Worm (Caenorhabditis elegans) whole organism, L2 larva: ENCODE results near the gene gei-6.

Experiments
- R02D3.7 ChIP-seq: fragments of 150-350 bp; optimal IDR thresholded peaks from 2 replicates; lab custom pipeline; 2014; ENCODE audit warnings: missing biosample characterization, missing genetic modification characterization
- Y55F3AM.14 ChIP-seq: fragments of 200-800 bp; sonication (Bioruptor generic); optimal IDR thresholded peaks from 2 replicates; lab custom pipeline; 2018; ENCODE audit warnings: mild to moderate bottlenecking, missing genetic modification characterization, missing compliant biosample characterization
- ZK546.5 ChIP-seq: sonication (generic microtip); optimal IDR thresholded peaks from 2 replicates; lab custom pipeline; 2017; ENCODE audit warnings: missing biosample characterization, missing genetic modification characterization
- alr-1 ChIP-seq: fragments of 150-350 bp; optimal IDR thresholded peaks from 2 replicates; lab custom pipeline; 2014; ENCODE audit warnings: missing biosample characterization, missing genetic modification characterization
- aly-2 ChIP-seq: fragments of 150-350 bp; optimal IDR thresholded peaks from 2 replicates; lab custom pipeline; 2014; ENCODE audit warnings: missing biosample characterization, missing genetic modification characterization
- ama-1 ChIP-seq: fragments of 150-350 bp; optimal IDR thresholded peaks from 2 replicates; lab custom pipeline; 2018; ENCODE audit warnings: inconsistent platforms
- blmp-1 ChIP-seq: sonication (generic microtip); optimal IDR thresholded peaks from 2 replicates; lab custom pipeline; 2017; ENCODE audit warnings: missing genetic modification characterization, mild to moderate bottlenecking, missing compliant biosample characterization, antibody characterized with exemption, moderate library complexity; ENCODE audit not compliant: insufficient read depth
- ceh-16 ChIP-seq: fragments of 150-350 bp; optimal IDR thresholded peaks from 2 replicates; lab custom pipeline; 2014; ENCODE audit warnings: missing biosample characterization, missing genetic modification characterization
- ceh-82 ChIP-seq: fragments of 150-350 bp; optimal IDR thresholded peaks from 2 replicates; lab custom pipeline; 2014; ENCODE audit warnings: missing biosample characterization, missing genetic modification characterization
- crh-2 ChIP-seq: sonication (generic microtip); optimal IDR thresholded peaks from 2 replicates; lab custom pipeline; 2017; ENCODE audit warnings: missing biosample characterization, missing genetic modification characterization
- dmd-4 ChIP-seq: sonication (generic microtip); optimal IDR thresholded peaks from 2 replicates; lab custom pipeline; 2017; ENCODE audit warnings: missing biosample characterization, missing genetic modification characterization
- egl-27 ChIP-seq: sonication (generic microtip); optimal IDR thresholded peaks from 3 replicates; lab custom pipeline; 2017; ENCODE audit warnings: missing biosample characterization, missing genetic modification reagents, missing genetic modification characterization
- elt-1 ChIP-seq: fragments of 150-350 bp; optimal IDR thresholded peaks from 2 replicates; lab custom pipeline; 2014; ENCODE audit warnings: missing biosample characterization, missing genetic modification characterization
- elt-3 ChIP-seq: sonication (generic microtip); optimal IDR thresholded peaks from 2 replicates; lab custom pipeline; 2017; ENCODE audit warnings: missing biosample characterization, missing genetic modification characterization
- fos-1 ChIP-seq: fragments of 150-350 bp; optimal IDR thresholded peaks from 2 replicates; lab custom pipeline; 2014; ENCODE audit warnings: missing biosample characterization, missing genetic modification characterization
- gmeb-1 ChIP-seq: fragments of 150-350 bp; optimal IDR thresholded peaks from 2 replicates; lab custom pipeline; 2014; ENCODE audit warnings: missing biosample characterization, missing genetic modification characterization
- lin-11 ChIP-seq: fragments of 150-350 bp; sonication (generic microtip); optimal IDR thresholded peaks from 2 replicates; lab custom pipeline; 2014; ENCODE audit warnings: missing biosample characterization, missing genetic modification characterization, inconsistent platforms, mixed read lengths
- lin-13 ChIP-seq: fragments of 150-350 bp; optimal IDR thresholded peaks from 2 replicates; lab custom pipeline; 2014; ENCODE audit warnings: missing biosample characterization, missing genetic modification reagents, missing genetic modification characterization
- lin-39 ChIP-seq: fragments of 150-350 bp; optimal IDR thresholded peaks from 2 replicates; lab custom pipeline; 2014; ENCODE audit warnings: missing biosample characterization, missing genetic modification reagents, missing genetic modification characterization
- lsy-2 ChIP-seq, 2 experiments: fragments of 150-350 bp in 1 of 2; sonication (generic microtip) in 1 of 2; optimal IDR thresholded peaks; 2 replicates each; lab custom pipeline; 2014 to 2017; ENCODE audit warnings: missing biosample characterization in 2 of 2, missing genetic modification characterization in 2 of 2
- mab-5 ChIP-seq: fragments of 150-350 bp; optimal IDR thresholded peaks from 2 replicates; lab custom pipeline; 2014; ENCODE audit warnings: missing biosample characterization, missing genetic modification characterization
- mbf-1 ChIP-seq: sonication (generic microtip); optimal IDR thresholded peaks from 2 replicates; lab custom pipeline; 2017; ENCODE audit warnings: missing biosample characterization, missing genetic modification characterization
- mdl-1 ChIP-seq, 2 experiments: fragments of 150-350 bp in 1 of 2; sonication (generic microtip) in 1 of 2; optimal IDR thresholded peaks; 2 replicates each; lab custom pipeline; 2017; ENCODE audit warnings: missing biosample characterization in 2 of 2, missing genetic modification characterization in 2 of 2
- nhr-10 ChIP-seq: sonication (generic microtip); optimal IDR thresholded peaks from 2 replicates; lab custom pipeline; 2017; ENCODE audit warnings: missing biosample characterization, missing genetic modification characterization
- nhr-11 ChIP-seq: fragments of 150-350 bp; optimal IDR thresholded peaks from 2 replicates; lab custom pipeline; 2014; ENCODE audit warnings: missing biosample characterization, missing genetic modification characterization
- nhr-129 ChIP-seq: fragments of 150-350 bp; optimal IDR thresholded peaks from 2 replicates; lab custom pipeline; 2014; ENCODE audit warnings: missing biosample characterization, missing genetic modification characterization
- nhr-21 ChIP-seq: fragments of 150-350 bp; optimal IDR thresholded peaks from 2 replicates; lab custom pipeline; 2014; ENCODE audit warnings: missing biosample characterization, missing genetic modification characterization
- nhr-23 ChIP-seq: fragments of 150-350 bp; optimal IDR thresholded peaks from 2 replicates; lab custom pipeline; 2014; ENCODE audit warnings: missing biosample characterization, missing genetic modification reagents, missing genetic modification characterization
- nhr-237 ChIP-seq: fragments of 150-350 bp; optimal IDR thresholded peaks from 2 replicates; lab custom pipeline; 2014; ENCODE audit warnings: missing biosample characterization, missing genetic modification characterization
- nhr-25 ChIP-seq: fragments of 150-350 bp; sonication (generic microtip); optimal IDR thresholded peaks from 3 replicates; lab custom pipeline; 2014; ENCODE audit warnings: missing biosample characterization, missing genetic modification characterization
- nhr-6 ChIP-seq: fragments of 150-350 bp; optimal IDR thresholded peaks from 2 replicates; lab custom pipeline; 2014; ENCODE audit warnings: missing biosample characterization, missing genetic modification characterization
- nhr-77 ChIP-seq: fragments of 150-350 bp; optimal IDR thresholded peaks from 2 replicates; lab custom pipeline; 2014; ENCODE audit warnings: missing biosample characterization, missing genetic modification characterization
- peb-1 ChIP-seq: fragments of 150-350 bp; optimal IDR thresholded peaks from 2 replicates; lab custom pipeline; 2014; ENCODE audit warnings: missing biosample characterization, missing genetic modification characterization
- skn-1 ChIP-seq: sonication (generic microtip); optimal IDR thresholded peaks from 2 replicates; lab custom pipeline; 2017; ENCODE audit warnings: missing biosample characterization, missing genetic modification characterization
- sma-3 ChIP-seq: sonication (generic microtip); optimal IDR thresholded peaks from 2 replicates; lab custom pipeline; 2016; ENCODE audit warnings: missing genetic modification reagents, missing genetic modification characterization, missing compliant biosample characterization
- sma-9 ChIP-seq, 2 experiments: fragments of 150-350 bp in 1 of 2; sonication (generic microtip) in 1 of 2; optimal IDR thresholded peaks; 2 replicates each; lab custom pipeline; 2014 to 2016; ENCODE audit warnings: missing genetic modification characterization in 2 of 2, mild to moderate bottlenecking in 1 of 2, missing biosample characterization in 1 of 2, missing compliant biosample characterization in 1 of 2, missing genetic modification reagents in 1 of 2, moderate library complexity in 1 of 2
- snpc-4 ChIP-seq: fragments of 150-350 bp; optimal IDR thresholded peaks from 2 replicates; lab custom pipeline; 2014; ENCODE audit warnings: missing biosample characterization, missing genetic modification characterization
- unc-39 ChIP-seq: fragments of 150-350 bp; optimal IDR thresholded peaks from 2 replicates; lab custom pipeline; 2014; ENCODE audit warnings: missing biosample characterization, missing genetic modification characterization
- unc-55 ChIP-seq: fragments of 150-350 bp; sonication (generic microtip); optimal IDR thresholded peaks from 3 replicates; lab custom pipeline; 2014; ENCODE audit warnings: missing biosample characterization, missing genetic modification reagents, missing genetic modification characterization
- zag-1 ChIP-seq: fragments of 150-350 bp; optimal IDR thresholded peaks from 2 replicates; lab custom pipeline; 2014; ENCODE audit warnings: missing biosample characterization, missing genetic modification characterization
- ztf-1 ChIP-seq: fragments of 200-800 bp; sonication (Bioruptor generic); conservative IDR thresholded peaks from 2 replicates; pipeline ENCODE4 v1.3.6; 2022; ENCODE audit warnings: missing genetic modification characterization, missing compliant biosample characterization
- ztf-11 ChIP-seq: sonication (generic microtip); optimal IDR thresholded peaks from 2 replicates; lab custom pipeline; 2017; ENCODE audit warnings: missing biosample characterization, missing genetic modification characterization
- ztf-4 ChIP-seq: fragments of 150-350 bp; optimal IDR thresholded peaks from 2 replicates; lab custom pipeline; 2014; ENCODE audit warnings: missing biosample characterization, missing genetic modification characterization

gei-6 gene

ce11 chrV:7248227-7248953 lies 17.7 kb upstream of the gei-6 start:
- peak; percentile 20 for TF ChIP-seq nhr-25 (tag; lab: Kevin White, UChicago)
- TF ChIP-seq aly-2, result no peak
- TF ChIP-seq sma-9 (GFP tag; optimal IDR thresholded peaks at IDR 0.05; lab: Kevin White, UChicago), result peak; percentile 25
- no peak for TF ChIP-seq sma-9 (tag; optimal IDR thresholded peaks at IDR 0.05; lab: Kevin White, UChicago)
- TF ChIP-seq, all 48 proteins: peak for 2

- no peak for TF ChIP-seq Y55F3AM.14
- no peak for TF ChIP-seq sma-9 (GFP tag; optimal IDR thresholded peaks at IDR 0.05; lab: Kevin White, UChicago)
- TF ChIP-seq sma-9 (tag; optimal IDR thresholded peaks at IDR 0.05; lab: Kevin White, UChicago), result no peak
- no peak for TF ChIP-seq nhr-129 (tag; lab: Kevin White, UChicago)
- no peak for TF ChIP-seq nhr-237 (tag; lab: Kevin White, UChicago)
- TF ChIP-seq mdl-1 (tag; optimal IDR thresholded peaks at IDR 0.05; lab: Kevin White, UChicago), result no peak
- TF ChIP-seq mab-5 (tag; lab: Kevin White, UChicago), result no peak
- no peak for TF ChIP-seq lin-39
- no peak for TF ChIP-seq aly-2
- no peak for TF ChIP-seq ceh-16
- TF ChIP-seq skn-1, result no peak
- no peak for TF ChIP-seq alr-1
- no peak for TF ChIP-seq zag-1 (tag; lab: Kevin White, UChicago)
- TF ChIP-seq R02D3.7 (tag; lab: Kevin White, UChicago), result no peak
- no peak for TF ChIP-seq nhr-10
- no peak for TF ChIP-seq nhr-77 (tag; lab: Kevin White, UChicago)
- no peak for TF ChIP-seq lin-11 (tag; lab: Kevin White, UChicago)
- no peak for TF ChIP-seq ztf-11 (tag; lab: Kevin White, UChicago)
- TF ChIP-seq unc-39 (tag; lab: Kevin White, UChicago), result no peak
- no peak for TF ChIP-seq mbf-1 (tag; lab: Kevin White, UChicago)
Observed at ce11 chrV:7246951-7247350, 16.3 kb upstream of the gei-6 start, which contains the start of gene C05C8.7. TSS of gene C05C8.7 (minus strand) at chrV:7247050.

DNA sequence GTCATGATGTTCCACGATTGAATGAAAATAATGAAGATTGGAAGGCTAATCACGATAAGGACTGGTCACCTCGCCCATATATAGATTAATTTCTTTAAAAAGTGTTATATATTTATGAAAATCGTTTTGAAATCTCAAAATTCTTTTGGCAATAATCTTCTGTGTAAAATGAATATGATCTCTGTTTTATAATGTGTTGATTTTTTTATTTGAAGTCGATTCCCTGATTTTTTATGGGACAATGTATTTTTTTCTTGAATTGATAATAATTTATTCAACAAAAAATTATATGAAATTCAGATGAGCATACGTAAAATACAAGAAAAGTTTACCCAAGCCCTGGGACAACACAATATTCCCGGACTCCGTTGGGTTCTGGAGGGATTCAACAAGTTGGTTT lies 8.8 kb upstream of the gei-6 start, which contains the start of gene C05C8.1:
C05C8.1 (plus strand) TSS at position 301 of the 400 bp plus-strand sequence.
- TF ChIP-seq nhr-237 (tag; lab: Kevin White, UChicago), result no peak
- TF ChIP-seq nhr-11, result no peak
- TF ChIP-seq snpc-4, result no peak
- no peak for TF ChIP-seq sma-3 (GFP tag; lab: Kevin White, UChicago)
- no peak for TF ChIP-seq elt-1 (tag; lab: Kevin White, UChicago)
- TF ChIP-seq nhr-23, result no peak
- no peak for TF ChIP-seq ceh-82 (tag; lab: Kevin White, UChicago)
- TF ChIP-seq crh-2 (tag; lab: Kevin White, UChicago), result no peak
- TF ChIP-seq nhr-6, result no peak
- no peak for TF ChIP-seq ZK546.5 (tag; lab: Kevin White, UChicago)

ce11 chrV:7237133-7237532 lies 6.5 kb upstream of the gei-6 start, which contains the start of gene hyls-1:
TSS of gene hyls-1 (plus strand) at chrV:7237381.
- TF ChIP-seq mdl-1 (tag; optimal IDR thresholded peaks at IDR 0.05; lab: Kevin White, UChicago) (no peak), crh-2 (tag; lab: Kevin White, UChicago) (peak; percentile 91), mab-5 (tag; lab: Kevin White, UChicago) (peak; percentile 64), sma-3 (GFP tag; lab: Kevin White, UChicago) (peak; percentile 85), lin-39 (no peak), R02D3.7 (tag; lab: Kevin White, UChicago) (peak; percentile 1), nhr-25 (tag; lab: Kevin White, UChicago) (peak; percentile 85), nhr-77 (tag; lab: Kevin White, UChicago) (no peak), dmd-4 (tag; lab: Kevin White, UChicago) (no peak), nhr-10 (no peak), nhr-129 (tag; lab: Kevin White, UChicago) (peak; percentile 80), blmp-1 (peak; percentile 40), nhr-21 (tag; lab: Kevin White, UChicago) (peak; percentile 70), ceh-82 (tag; lab: Kevin White, UChicago) (peak; percentile 73), nhr-11 (no peak), ztf-4 (tag; lab: Kevin White, UChicago) (peak; percentile 53), lsy-2 (tag; optimal IDR thresholded peaks at IDR 0.05; lab: Kevin White, UChicago) (peak; percentile 71 to 88), fos-1 (peak; percentile 29), elt-3 (tag; lab: Kevin White, UChicago) (no peak), ztf-11 (tag; lab: Kevin White, UChicago) (no peak), aly-2 (no peak), sma-9 (GFP tag; optimal IDR thresholded peaks at IDR 0.05; lab: Kevin White, UChicago) (peak; percentile 77), sma-9 (tag; optimal IDR thresholded peaks at IDR 0.05; lab: Kevin White, UChicago) (no peak), lin-11 (tag; lab: Kevin White, UChicago) (peak; percentile 88), peb-1 (tag; lab: Kevin White, UChicago) (no peak), ztf-1 (GFP tag; lab: Robert Waterston, UW) (no peak), ama-1 (lab: Kevin White, UChicago) (no peak), skn-1 (peak; percentile 64), egl-27 (tag; lab: Kevin White, UChicago) (no peak), lin-13 (GFP tag; lab: Kevin White, UChicago) (peak; percentile 83), alr-1 (no peak), unc-55 (GFP tag; lab: Kevin White, UChicago) (peak; percentile 95), nhr-6 (no peak), elt-1 (tag; lab: Kevin White, UChicago) (no peak), Y55F3AM.14 (no peak), gmeb-1 (tag; lab: Kevin White, UChicago) (peak; percentile 97)
